Worm (Caenorhabditis elegans) whole organism, L4 larva: ENCODE results near the gene glb-13.
A peak's percentile ranks its signal among the peaks of the same experiment; 100 is the strongest.

ENCODE experiments used
- D1046.2 ChIP-seq: fragments of 200-800 bp; sonication (Bioruptor generic); IDR thresholded peaks from 2 replicates; pipeline ENCODE4 v1.3.6; 2022; ENCODE audit warnings: missing genetic modification characterization, missing compliant biosample characterization
- F10B5.3 ChIP-seq: sonication (generic microtip); optimal IDR thresholded peaks from 2 replicates; lab custom pipeline; 2016; ENCODE audit warnings: mild to moderate bottlenecking, missing genetic modification characterization, missing compliant biosample characterization
- F26F4.8 ChIP-seq: fragments of 200-800 bp; sonication (Bioruptor generic); conservative IDR thresholded peaks from 2 replicates; pipeline ENCODE4 v1.3.6; 2022; ENCODE audit warnings: missing genetic modification characterization, missing compliant biosample characterization
- R02D3.7 ChIP-seq: fragments of 150-350 bp; sonication (generic microtip); optimal IDR thresholded peaks from 3 replicates; lab custom pipeline; 2014; ENCODE audit warnings: missing biosample characterization, missing genetic modification characterization
- T20F7.1 ChIP-seq: fragments of 200-800 bp; sonication (Bioruptor generic); optimal IDR thresholded peaks from 2 replicates; lab custom pipeline; 2018; ENCODE audit warnings: mild to moderate bottlenecking, missing genetic modification characterization, missing compliant biosample characterization
- Y5F2A.4 ChIP-seq: fragments of 200-800 bp; sonication (Bioruptor generic); optimal IDR thresholded peaks from 2 replicates; lab custom pipeline; 2018; ENCODE audit warnings: mild to moderate bottlenecking, missing genetic modification characterization, missing compliant biosample characterization
- aha-1 ChIP-seq: fragments of 150-350 bp; peaks from one replicate; lab custom pipeline; 2014; ENCODE audit warnings: missing biosample characterization, missing genetic modification characterization
- ama-1 ChIP-seq: fragments of 150-350 bp; optimal IDR thresholded peaks from 2 replicates; lab custom pipeline; 2014; ENCODE audit warnings: inconsistent platforms, mixed read lengths
- arid-1 ChIP-seq: fragments of 200-800 bp; sonication (Bioruptor generic); conservative IDR thresholded peaks from 2 replicates; pipeline ENCODE4 v1.3.6; 2022; ENCODE audit warnings: missing genetic modification reagents, missing genetic modification characterization, missing compliant biosample characterization
- attf-4 ChIP-seq: sonication (generic microtip); optimal IDR thresholded peaks from 3 replicates; lab custom pipeline; 2017; ENCODE audit warnings: missing biosample characterization, missing genetic modification characterization
- ceh-20 ChIP-seq: fragments of 200-800 bp; sonication (Bioruptor generic); IDR thresholded peaks from 2 replicates; pipeline ENCODE4 v1.3.6; 2022; ENCODE audit warnings: missing genetic modification reagents, missing genetic modification characterization, missing compliant biosample characterization
- ceh-32 ChIP-seq: sonication (generic microtip); optimal IDR thresholded peaks from 2 replicates; lab custom pipeline; 2016; ENCODE audit warnings: mild to moderate bottlenecking, missing genetic modification characterization, missing compliant biosample characterization; ENCODE audit not compliant: poor library complexity
- ceh-44 ChIP-seq: fragments of 200-800 bp; sonication (Bioruptor generic); IDR thresholded peaks from 2 replicates; pipeline ENCODE4 v1.3.6; 2022; ENCODE audit warnings: missing genetic modification reagents, missing genetic modification characterization, missing compliant biosample characterization
- ceh-62 ChIP-seq: sonication (generic microtip); optimal IDR thresholded peaks from 2 replicates; lab custom pipeline; 2017; ENCODE audit warnings: missing biosample characterization, missing genetic modification characterization
- ctbp-1 ChIP-seq: fragments of 200-800 bp; sonication (Bioruptor generic); IDR thresholded peaks from 2 replicates; pipeline ENCODE4 v1.3.6; 2022; ENCODE audit warnings: missing genetic modification reagents, missing genetic modification characterization, missing compliant biosample characterization
- daf-16 ChIP-seq, 3 experiments: sonication (generic microtip); optimal IDR thresholded peaks; 2 replicates each; lab custom pipeline; 2016 to 2017; ENCODE audit warnings: missing genetic modification characterization in 3 of 3, missing genetic modification reagents in 3 of 3, mild to moderate bottlenecking in 2 of 3, missing compliant biosample characterization in 2 of 3, missing biosample characterization in 1 of 3, moderate library complexity in 1 of 3
- dmd-9 ChIP-seq: fragments of 200-800 bp; sonication (Bioruptor generic); IDR thresholded peaks from 2 replicates; pipeline ENCODE4 v1.3.6; 2022; ENCODE audit warnings: missing genetic modification reagents, missing genetic modification characterization, missing compliant biosample characterization
- dpl-1 ChIP-seq: fragments of 150-350 bp; optimal IDR thresholded peaks from 2 replicates; lab custom pipeline; 2014; ENCODE audit warnings: missing biosample characterization, missing genetic modification reagents, missing genetic modification characterization
- dve-1 ChIP-seq: sonication (generic microtip); optimal IDR thresholded peaks from 2 replicates; lab custom pipeline; 2017; ENCODE audit warnings: antibody characterized with exemption, mild to moderate bottlenecking, missing genetic modification characterization, missing compliant biosample characterization; ENCODE audit not compliant: insufficient read depth
- fos-1 ChIP-seq: fragments of 150-350 bp; optimal IDR thresholded peaks from 2 replicates; lab custom pipeline; 2014; ENCODE audit warnings: missing biosample characterization, missing genetic modification characterization
- hlh-30 ChIP-seq: sonication (generic microtip); optimal IDR thresholded peaks from 2 replicates; lab custom pipeline; 2017; ENCODE audit warnings: antibody characterized with exemption, mild to moderate bottlenecking, missing genetic modification characterization, missing compliant biosample characterization; ENCODE audit not compliant: insufficient read depth
- lin-15B ChIP-seq: fragments of 150-350 bp; sonication (generic microtip); optimal IDR thresholded peaks from 3 replicates; lab custom pipeline; 2014; ENCODE audit warnings: missing biosample characterization, missing genetic modification characterization
- lin-38 ChIP-seq: fragments of 200-800 bp; sonication (Bioruptor generic); IDR thresholded peaks from 2 replicates; pipeline ENCODE4 v1.3.6; 2022; ENCODE audit warnings: missing genetic modification reagents, missing genetic modification characterization, missing compliant biosample characterization
- madf-5 ChIP-seq, 2 experiments: fragments of 200-800 bp; sonication (Bioruptor generic); IDR thresholded peaks; 2 replicates each; pipeline ENCODE4 v1.3.6; 2022; ENCODE audit warnings: missing compliant biosample characterization in 2 of 2, missing genetic modification characterization in 2 of 2
- mdl-1 ChIP-seq, 2 experiments: fragments of 150-350 bp in 1 of 2; sonication (generic microtip) in 1 of 2; optimal IDR thresholded peaks; 2 replicates each; lab custom pipeline; 2014 to 2017; ENCODE audit warnings: missing biosample characterization in 2 of 2, missing genetic modification characterization in 2 of 2
- mdt-29 ChIP-seq: fragments of 200-800 bp; sonication (Bioruptor generic); IDR thresholded peaks from 2 replicates; pipeline ENCODE4 v1.3.6; 2022; ENCODE audit warnings: missing genetic modification reagents, missing genetic modification characterization, missing compliant biosample characterization
- mep-1 ChIP-seq: fragments of 150-350 bp; sonication (generic microtip); optimal IDR thresholded peaks from 3 replicates; lab custom pipeline; 2014; ENCODE audit warnings: missing biosample characterization, missing genetic modification characterization
- nhr-10 ChIP-seq: fragments of 150-350 bp; optimal IDR thresholded peaks from 2 replicates; lab custom pipeline; 2014; ENCODE audit warnings: missing biosample characterization, missing genetic modification characterization
- nhr-11 ChIP-seq: fragments of 150-350 bp; optimal IDR thresholded peaks from 2 replicates; lab custom pipeline; 2014; ENCODE audit warnings: missing biosample characterization, missing genetic modification characterization
- nhr-25 ChIP-seq: sonication (generic microtip); optimal IDR thresholded peaks from 2 replicates; lab custom pipeline; 2017; ENCODE audit warnings: missing genetic modification characterization, mild to moderate bottlenecking, missing compliant biosample characterization, antibody characterized with exemption, moderate library complexity, borderline replicate concordance; ENCODE audit not compliant: insufficient read depth
- nhr-48 ChIP-seq: sonication (generic microtip); optimal IDR thresholded peaks from 2 replicates; lab custom pipeline; 2016; ENCODE audit warnings: mild to moderate bottlenecking, missing genetic modification characterization, missing compliant biosample characterization
- nhr-77 ChIP-seq: fragments of 150-350 bp; optimal IDR thresholded peaks from 2 replicates; lab custom pipeline; 2014; ENCODE audit warnings: missing biosample characterization, missing genetic modification characterization
- pha-4 ChIP-seq, 2 experiments: fragments of 150-350 bp in 1 of 2; fragments of 200-800 bp in 1 of 2; sonication (Bioruptor generic) in 1 of 2; IDR thresholded peaks in 1 of 2; optimal IDR thresholded peaks in 1 of 2; 2 replicates each; pipeline versions ENCODE4 v1.3.6 to Lab custom; 2014 to 2022; ENCODE audit warnings: missing genetic modification characterization in 2 of 2, missing genetic modification reagents in 2 of 2, missing biosample characterization in 1 of 2, missing compliant biosample characterization in 1 of 2
- php-3 ChIP-seq: fragments of 200-800 bp; sonication (Bioruptor generic); IDR thresholded peaks from 2 replicates; pipeline ENCODE4 v1.3.6; 2022; ENCODE audit warnings: missing genetic modification reagents, missing genetic modification characterization, missing compliant biosample characterization
- saeg-2 ChIP-seq: fragments of 200-800 bp; sonication (Bioruptor generic); IDR thresholded peaks from 2 replicates; pipeline ENCODE4 v1.3.6; 2022; ENCODE audit warnings: missing genetic modification reagents, missing genetic modification characterization, missing compliant biosample characterization
- sdz-12 ChIP-seq: fragments of 200-800 bp; sonication (Bioruptor generic); optimal IDR thresholded peaks from 2 replicates; lab custom pipeline; 2018; ENCODE audit warnings: mild to moderate bottlenecking, missing genetic modification characterization, missing compliant biosample characterization
- snpc-1.2 ChIP-seq: fragments of 200-800 bp; sonication (Bioruptor generic); IDR thresholded peaks from 2 replicates; pipeline ENCODE4 v1.3.6; 2022; ENCODE audit warnings: missing genetic modification reagents, missing genetic modification characterization, missing compliant biosample characterization
- snpc-4 ChIP-seq: fragments of 150-350 bp; optimal IDR thresholded peaks from 2 replicates; lab custom pipeline; 2014; ENCODE audit warnings: missing biosample characterization, missing genetic modification characterization
- spr-1 ChIP-seq: sonication (generic microtip); optimal IDR thresholded peaks from 2 replicates; lab custom pipeline; 2016; ENCODE audit warnings: mild to moderate bottlenecking, missing genetic modification characterization, missing compliant biosample characterization
- tag-97 ChIP-seq: fragments of 200-800 bp; sonication (Bioruptor generic); IDR thresholded peaks from 2 replicates; pipeline ENCODE4 v1.3.6; 2022; ENCODE audit warnings: missing genetic modification characterization, missing compliant biosample characterization
- tra-1 ChIP-seq: fragments of 200-800 bp; sonication (Bioruptor generic); IDR thresholded peaks from 2 replicates; pipeline ENCODE4 v1.3.6; 2022; ENCODE audit warnings: missing genetic modification reagents, missing genetic modification characterization, missing compliant biosample characterization
- unc-130 ChIP-seq: sonication (generic microtip); optimal IDR thresholded peaks from 2 replicates; lab custom pipeline; 2016; ENCODE audit warnings: missing genetic modification reagents, missing genetic modification characterization, missing compliant biosample characterization
- unc-62 ChIP-seq, 3 experiments: fragments of 150-350 bp in 1 of 3; sonication (generic microtip); optimal IDR thresholded peaks in 2 of 3; peaks in 1 of 3; 1 replicate in 1 of 3; 2 replicates in 2 of 3; lab custom pipeline; 2014 to 2017; ENCODE audit warnings: missing biosample characterization in 3 of 3, missing genetic modification characterization in 3 of 3, missing genetic modification reagents in 3 of 3, missing genotype in 1 of 3
- vab-7 ChIP-seq: fragments of 200-800 bp; sonication (Bioruptor generic); IDR thresholded peaks from 2 replicates; pipeline ENCODE4 v1.3.6; 2022; ENCODE audit warnings: missing genetic modification reagents, missing genetic modification characterization, missing compliant biosample characterization
- zip-11 ChIP-seq: fragments of 200-800 bp; sonication (Bioruptor generic); IDR thresholded peaks from 2 replicates; pipeline ENCODE4 v1.3.6; 2022; ENCODE audit warnings: missing genetic modification characterization, missing compliant biosample characterization
- zip-2 ChIP-seq: fragments of 150-350 bp; optimal IDR thresholded peaks from 2 replicates; lab custom pipeline; 2014; ENCODE audit warnings: missing biosample characterization, missing genetic modification characterization
- ztf-11 ChIP-seq: fragments of 150-350 bp; optimal IDR thresholded peaks from 2 replicates; lab custom pipeline; 2014; ENCODE audit warnings: missing biosample characterization, missing genetic modification characterization
- ztf-7 ChIP-seq: fragments of 150-350 bp; optimal IDR thresholded peaks from 2 replicates; lab custom pipeline; 2014; ENCODE audit warnings: missing biosample characterization, missing genetic modification characterization

The glb-13 gene

DNA sequence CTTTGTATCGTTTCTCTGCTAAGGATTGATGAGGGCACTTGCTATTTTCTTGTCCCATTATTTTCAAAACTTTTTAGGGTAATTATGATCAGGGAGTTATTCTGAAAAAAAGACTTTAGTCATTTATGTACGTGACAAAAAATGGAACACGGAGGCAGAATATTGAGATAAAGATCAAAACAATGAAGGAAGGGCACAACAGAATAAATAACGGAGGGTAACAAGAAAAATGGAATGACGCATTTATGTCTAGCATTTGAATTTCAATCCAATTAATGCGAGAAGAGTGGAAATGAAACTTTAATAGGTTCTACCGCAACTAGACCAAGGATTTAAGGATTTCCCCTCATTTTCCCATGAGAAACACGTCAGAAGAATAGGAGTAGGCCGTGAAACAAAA is at the start of gene glb-13:
Gene glb-13 (minus strand): TSS at position 101 of the 400 bp plus-strand sequence.
- TF ChIP-seq ceh-44 (GFP tag; lab: Robert Waterston, UW) (no peak), unc-62 (GFP tag; optimal IDR thresholded peaks at IDR 0.05 in 1 of 2; lab: Kevin White, UChicago) (peak in 1 of 2 experiments; percentile 78), unc-62 (tag; optimal IDR thresholded peaks at IDR 0.05; lab: Kevin White, UChicago) (no peak)

- no peak for TF ChIP-seq unc-130 (GFP tag; lab: Kevin White, UChicago)
- no peak for TF ChIP-seq sdz-12 (GFP tag; lab: Kevin White, UChicago)
- TF ChIP-seq F10B5.3, result no peak
- TF ChIP-seq zip-2 (tag; lab: Kevin White, UChicago), result no peak
- no peak for TF ChIP-seq arid-1 (GFP tag; lab: Robert Waterston, UW)
- no peak for TF ChIP-seq F26F4.8 (GFP tag; lab: Robert Waterston, UW)
- TF ChIP-seq mep-1 (tag; lab: Kevin White, UChicago), result peak; percentile 24
- TF ChIP-seq dve-1 (tag; lab: Kevin White, UChicago), result peak; percentile 10
- no peak for TF ChIP-seq saeg-2 (GFP tag; lab: Robert Waterston, UW)
- peak; percentile 74; the same call in 1 of the 2 replicates for TF ChIP-seq tra-1 (GFP tag; lab: Robert Waterston, UW)
- no peak for TF ChIP-seq dmd-9
- no peak for TF ChIP-seq nhr-11
- no peak for TF ChIP-seq ztf-7
- no peak for TF ChIP-seq ctbp-1 (GFP tag; lab: Robert Waterston, UW)
- no peak for TF ChIP-seq ceh-32 (tag; lab: Kevin White, UChicago)
- no peak for TF ChIP-seq mdt-29 (GFP tag; lab: Robert Waterston, UW)
- TF ChIP-seq php-3, result no peak
- no peak for TF ChIP-seq madf-5 (GFP tag; IDR thresholded peaks at IDR 0.05; lab: Robert Waterston, UW)
- no peak for TF ChIP-seq attf-4 (tag; lab: Kevin White, UChicago)
- peak; percentile 34 to 64 for TF ChIP-seq mdl-1 (tag; optimal IDR thresholded peaks at IDR 0.05; lab: Kevin White, UChicago)
- peak; percentile 35 for TF ChIP-seq nhr-77 (tag; lab: Kevin White, UChicago)
- no peak for TF ChIP-seq lin-15B (tag; lab: Kevin White, UChicago)
- no peak for TF ChIP-seq tag-97 (GFP tag; lab: Robert Waterston, UW)
- TF ChIP-seq snpc-1.2, result no peak
- no peak for TF ChIP-seq fos-1 (tag; lab: Kevin White, UChicago)
- TF ChIP-seq nhr-25 (tag; lab: Kevin White, UChicago), result no peak
- no peak for TF ChIP-seq hlh-30 (tag; lab: Kevin White, UChicago)
- peak; percentile 69 for TF ChIP-seq aha-1
- TF ChIP-seq dpl-1, result no peak
- no peak for TF ChIP-seq zip-11
- TF ChIP-seq lin-38, result no peak
- TF ChIP-seq vab-7, result no peak
- no peak for TF ChIP-seq unc-62 (GFP tag; optimal IDR thresholded peaks at IDR 0.05 in 1 of 2; lab: Kevin White, UChicago)
- TF ChIP-seq unc-62 (tag; optimal IDR thresholded peaks at IDR 0.05; lab: Kevin White, UChicago), result no peak
- no peak for TF ChIP-seq D1046.2 (GFP tag; lab: Robert Waterston, UW)
- peak; percentile 88 for TF ChIP-seq nhr-48 (tag; lab: Kevin White, UChicago)
- no peak for TF ChIP-seq pha-4 (GFP tag; IDR thresholded peaks at IDR 0.05; lab: Robert Waterston, UW)
- TF ChIP-seq pha-4 (tag; optimal IDR thresholded peaks at IDR 0.05; lab: Kevin White, UChicago), result no peak
- TF ChIP-seq ama-1, result no peak
- no peak for TF ChIP-seq snpc-4 (tag; lab: Kevin White, UChicago)
- TF ChIP-seq ztf-11 (tag; lab: Kevin White, UChicago), result no peak
- no peak for TF ChIP-seq ceh-62 (tag; lab: Kevin White, UChicago)
- TF ChIP-seq daf-16 (GFP tag; optimal IDR thresholded peaks at IDR 0.05; lab: Kevin White, UChicago), result no peak
- TF ChIP-seq daf-16 (tag; optimal IDR thresholded peaks at IDR 0.05; lab: Kevin White, UChicago), result no peak
- no peak for TF ChIP-seq Y5F2A.4
- peak; percentile 62; the same call in 1 of the 2 replicates for TF ChIP-seq ceh-20 (GFP tag; lab: Robert Waterston, UW)
- no peak for TF ChIP-seq spr-1 (tag; lab: Kevin White, UChicago)
- peak; percentile 92 for TF ChIP-seq nhr-10
- TF ChIP-seq R02D3.7 (tag; lab: Kevin White, UChicago), result no peak
- no peak for TF ChIP-seq T20F7.1
Measured at ce11 chrX:12425427-12425826, 47.2 kb upstream of the glb-13 start, which contains the start of gene T24D3.2. Gene T24D3.2 (plus strand): TSS chrX:12425730.
